Worm (Caenorhabditis elegans): Measurements from ENCODE around the gene C35D10.5.

DNA sequence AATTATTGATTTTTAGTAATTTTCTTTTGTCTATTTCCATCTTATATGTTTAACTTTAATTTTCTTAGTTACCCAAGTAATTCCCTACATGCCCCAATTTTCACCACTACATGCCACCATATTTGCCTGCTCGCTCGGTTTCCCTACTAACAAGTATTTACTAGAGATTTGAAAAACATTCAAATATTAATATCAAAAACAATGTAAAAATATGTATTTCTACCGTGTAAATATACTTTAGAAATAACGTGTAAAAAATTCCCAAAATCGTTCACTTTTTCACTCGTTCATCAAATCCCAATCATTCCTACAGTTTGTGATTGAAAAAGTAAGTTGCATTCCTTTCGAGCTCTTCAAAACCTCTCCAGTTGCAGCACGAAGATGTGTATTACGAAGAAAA is 35.5 kb upstream of the C35D10.5 start, which contains the start of gene F26A1.3:
- no peak for TF ChIP-seq ceh-82 (tag; optimal IDR thresholded peaks at IDR 0.05)
- no peak for TF ChIP-seq hlh-17 (GFP tag; optimal IDR thresholded peaks at IDR 0.05; ENCODE audit: borderline replicate concordance)
- TF ChIP-seq nhr-77 (tag; optimal IDR thresholded peaks at IDR 0.05), result no peak

All from whole organism, L1 larva.